Worm (Caenorhabditis elegans): ENCODE measurements around the gene cnb-1.

DNA sequence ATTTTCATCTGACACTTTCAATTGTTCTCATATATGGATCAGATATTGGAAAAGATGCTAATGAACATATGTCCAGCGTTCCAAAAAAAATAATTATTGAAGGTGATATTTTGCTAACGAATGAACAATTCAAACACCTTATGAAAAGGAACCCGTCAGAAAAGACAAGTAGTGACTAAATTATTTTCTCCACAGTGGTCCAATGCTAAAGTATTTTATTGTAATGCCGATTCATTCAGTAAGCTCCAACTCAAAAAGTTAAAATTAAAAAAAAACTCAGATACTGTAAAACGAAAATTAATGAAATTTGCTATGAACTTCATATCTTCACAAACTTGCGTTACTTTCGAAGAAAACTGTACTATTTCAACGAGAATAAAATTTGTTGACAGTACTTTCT lies 16.5 kb downstream of the cnb-1 start, which contains the start of gene nas-16:
- TF ChIP-seq ztf-11 (tag; optimal IDR thresholded peaks at IDR 0.05) = no peak
- TF ChIP-seq pha-4 (tag; optimal IDR thresholded peaks at IDR 0.05) = no peak
- no peak for TF ChIP-seq nhr-28 (tag; optimal IDR thresholded peaks at IDR 0.05)
- TF ChIP-seq snpc-4 (tag; optimal IDR thresholded peaks at IDR 0.05) = no peak
- TF ChIP-seq tbx-8 (GFP tag; optimal IDR thresholded peaks at IDR 0.05) = no peak
- no peak for TF ChIP-seq nhr-237 (tag; optimal IDR thresholded peaks at IDR 0.05)
- no peak for TF ChIP-seq ceh-43 (GFP tag; optimal IDR thresholded peaks at IDR 0.05)
- no peak for TF ChIP-seq unc-62 (GFP tag; optimal IDR thresholded peaks at IDR 0.05)
